Fruit fly (Drosophila melanogaster) whole organism, embryonic: Measurements from ENCODE around the gene mRpS31.

Source experiments
- Ada2b ChIP-seq: fragments of 200-800 bp; sonication (Bioruptor generic); IDR thresholded peaks from 2 replicates; pipeline ENCODE4 v1.3.6; 2022; ENCODE audit warnings: missing biosample characterization, missing genetic modification characterization
- Bdp1 ChIP-seq: fragments of 200-800 bp; sonication (Bioruptor generic); optimal IDR thresholded peaks from 3 replicates; lab custom pipeline; 2016; ENCODE audit warnings: missing biosample characterization, missing genetic modification characterization
- CG1024 ChIP-seq: fragments of 200-800 bp; sonication (Bioruptor generic); IDR thresholded peaks from 2 replicates; pipeline ENCODE4 v1.3.6; 2022; ENCODE audit warnings: missing biosample characterization, missing genetic modification characterization
- CG11093 ChIP-seq: fragments of 200-800 bp; sonication (Bioruptor generic); IDR thresholded peaks from 3 replicates; pipeline ENCODE4 v1.3.6; 2022; ENCODE audit warnings: missing biosample characterization, missing genetic modification characterization
- CG11695 ChIP-seq: fragments of 200-800 bp; sonication (Bioruptor generic); IDR thresholded peaks from 3 replicates; pipeline ENCODE4 v1.3.6; 2022; ENCODE audit warnings: missing biosample characterization, missing genetic modification characterization
- CG12219 ChIP-seq: fragments of 200-800 bp; sonication (Bioruptor generic); optimal IDR thresholded peaks from 3 replicates; lab custom pipeline; 2018; ENCODE audit warnings: missing biosample characterization, mild to moderate bottlenecking, missing genetic modification characterization
- CG12942 ChIP-seq: fragments of 200-800 bp; sonication (Bioruptor generic); optimal IDR thresholded peaks from 3 replicates; lab custom pipeline; 2016; ENCODE audit warnings: missing biosample characterization, missing genetic modification characterization
- CG13624 ChIP-seq: fragments of 200-800 bp; sonication (Bioruptor generic); optimal IDR thresholded peaks from 2 replicates; lab custom pipeline; 2016; ENCODE audit warnings: missing biosample characterization, missing genetic modification characterization
- CG13894 ChIP-seq: fragments of 200-800 bp; sonication (Bioruptor generic); optimal IDR thresholded peaks from 3 replicates; lab custom pipeline; 2018; ENCODE audit warnings: missing biosample characterization, mild to moderate bottlenecking, missing genetic modification characterization, moderate library complexity
- CG1602 ChIP-seq: fragments of 200-800 bp; sonication (Bioruptor generic); optimal IDR thresholded peaks from 3 replicates; lab custom pipeline; 2016; ENCODE audit warnings: missing biosample characterization, missing genetic modification characterization
- CG17359 ChIP-seq: fragments of 200-800 bp; sonication (Bioruptor generic); optimal IDR thresholded peaks from 3 replicates; lab custom pipeline; 2018; ENCODE audit warnings: missing biosample characterization, mild to moderate bottlenecking, missing genetic modification characterization, moderate library complexity
- CG4282 ChIP-seq: fragments of 200-800 bp; sonication (Bioruptor generic); optimal IDR thresholded peaks from 2 replicates; lab custom pipeline; 2016; ENCODE audit warnings: missing biosample characterization, missing genetic modification characterization
- CG4617 ChIP-seq: fragments of 200-800 bp; sonication (Bioruptor generic); optimal IDR thresholded peaks from 3 replicates; lab custom pipeline; 2016; ENCODE audit warnings: missing biosample characterization, missing genetic modification characterization, borderline replicate concordance
- CG4730 ChIP-seq: fragments of 200-800 bp; sonication (Bioruptor generic); IDR thresholded peaks from 2 replicates; pipeline ENCODE4 v1.3.6; 2022; ENCODE audit warnings: missing biosample characterization, missing genetic modification characterization
- CG6683 ChIP-seq: fragments of 200-800 bp; sonication (Bioruptor generic); optimal IDR thresholded peaks from 2 replicates; lab custom pipeline; 2017; ENCODE audit warnings: missing biosample characterization, mild to moderate bottlenecking, missing genetic modification characterization, missing genetic modification reagents
- CG7271 ChIP-seq: fragments of 200-800 bp; sonication (Bioruptor generic); optimal IDR thresholded peaks from 2 replicates; lab custom pipeline; 2018; ENCODE audit warnings: missing biosample characterization, mild to moderate bottlenecking, missing genetic modification characterization, moderate library complexity
- CG8281 ChIP-seq: fragments of 200-800 bp; sonication (Bioruptor generic); optimal IDR thresholded peaks from 2 replicates; lab custom pipeline; 2018; ENCODE audit warnings: missing biosample characterization, mild to moderate bottlenecking, missing genetic modification characterization, moderate library complexity
- CG8765 ChIP-seq: fragments of 200-800 bp; sonication (Bioruptor generic); IDR thresholded peaks from 2 replicates; pipeline ENCODE4 v1.3.6; 2022; ENCODE audit warnings: missing biosample characterization, missing genetic modification characterization
- CG9727 ChIP-seq: fragments of 200-800 bp; sonication (Bioruptor generic); optimal IDR thresholded peaks from 3 replicates; lab custom pipeline; 2017; ENCODE audit warnings: missing biosample characterization, mild to moderate bottlenecking, missing genetic modification characterization
- CG9797 ChIP-seq: fragments of 200-800 bp; sonication (Bioruptor generic); optimal IDR thresholded peaks from 3 replicates; lab custom pipeline; 2018; ENCODE audit warnings: missing biosample characterization, mild to moderate bottlenecking, missing genetic modification characterization
- CTCF ChIP-seq: fragments of 200-800 bp; sonication (Bioruptor generic); optimal IDR thresholded peaks from 2 replicates; lab custom pipeline; 2017; ENCODE audit warnings: missing biosample characterization, mild to moderate bottlenecking, missing genetic modification characterization, moderate library complexity
- CkIIα-i1 ChIP-seq: fragments of 200-800 bp; sonication (Bioruptor generic); IDR thresholded peaks from 2 replicates; pipeline ENCODE4 v1.3.6; 2022; ENCODE audit warnings: missing biosample characterization, missing genetic modification characterization
- D19B ChIP-seq: fragments of 200-800 bp; sonication (Bioruptor generic); optimal IDR thresholded peaks from 2 replicates; lab custom pipeline; 2017; ENCODE audit warnings: missing biosample characterization, mild to moderate bottlenecking, missing genetic modification characterization
- Fer1 ChIP-seq: fragments of 200-800 bp; sonication (Bioruptor generic); optimal IDR thresholded peaks from 2 replicates; lab custom pipeline; 2017; ENCODE audit warnings: missing biosample characterization, mild to moderate bottlenecking, missing genetic modification characterization
- H2.0 ChIP-seq: fragments of 200-800 bp; sonication (Bioruptor generic); IDR thresholded peaks from 2 replicates; pipeline ENCODE4 v1.3.6; 2022; ENCODE audit warnings: missing biosample characterization, missing genetic modification characterization
- HmgZ ChIP-seq: fragments of 200-800 bp; sonication (Bioruptor generic); optimal IDR thresholded peaks from 2 replicates; lab custom pipeline; 2018; ENCODE audit warnings: missing biosample characterization, mild to moderate bottlenecking, missing genetic modification characterization
- MBD-R2 ChIP-seq: fragments of 200-800 bp; sonication (Bioruptor generic); IDR thresholded peaks from 2 replicates; pipeline ENCODE4 v1.3.6; 2022; ENCODE audit warnings: missing biosample characterization, missing genetic modification characterization
- MESR4 ChIP-seq: fragments of 200-800 bp; sonication (Bioruptor generic); optimal IDR thresholded peaks from 2 replicates; lab custom pipeline; 2018; ENCODE audit warnings: missing biosample characterization, mild to moderate bottlenecking, missing genetic modification characterization, moderate library complexity
- Mad ChIP-seq: fragments of 200-800 bp; sonication (Bioruptor generic); optimal IDR thresholded peaks from 2 replicates; lab custom pipeline; 2016; ENCODE audit warnings: missing biosample characterization, missing genetic modification characterization
- Meics ChIP-seq: fragments of 200-800 bp; sonication (Bioruptor generic); optimal IDR thresholded peaks from 2 replicates; lab custom pipeline; 2017; ENCODE audit warnings: missing biosample characterization, mild to moderate bottlenecking, missing genetic modification characterization
- Nf-YA ChIP-seq: fragments of 200-800 bp; sonication (Bioruptor generic); IDR thresholded peaks from 2 replicates; pipeline ENCODE4 v1.3.6; 2022; ENCODE audit warnings: missing biosample characterization, missing genetic modification characterization
- Sox102F ChIP-seq: fragments of 200-800 bp; sonication (Bioruptor generic); optimal IDR thresholded peaks from 2 replicates; lab custom pipeline; 2018; ENCODE audit warnings: missing biosample characterization, mild to moderate bottlenecking, missing genetic modification characterization, moderate library complexity
- ap ChIP-seq: fragments of 200-800 bp; sonication (Bioruptor generic); IDR thresholded peaks from 2 replicates; pipeline ENCODE4 v1.3.6; 2022; ENCODE audit warnings: missing biosample characterization, missing genetic modification characterization
- br ChIP-seq: fragments of >200 bp; optimal IDR thresholded peaks from 2 replicates; lab custom pipeline; 2017
- dmrt11E ChIP-seq: fragments of 200-800 bp; sonication (Bioruptor generic); optimal IDR thresholded peaks from 3 replicates; lab custom pipeline; 2018; ENCODE audit warnings: missing biosample characterization, mild to moderate bottlenecking, missing genetic modification characterization, moderate library complexity
- fd3F ChIP-seq: fragments of 200-800 bp; sonication (Bioruptor generic); optimal IDR thresholded peaks from 2 replicates; lab custom pipeline; 2018; ENCODE audit warnings: missing biosample characterization, mild to moderate bottlenecking, missing genetic modification characterization, moderate library complexity
- fd96Cb ChIP-seq: fragments of 200-800 bp; sonication (Bioruptor generic); optimal IDR thresholded peaks from 2 replicates; lab custom pipeline; 2018; ENCODE audit warnings: missing biosample characterization, mild to moderate bottlenecking, missing genetic modification characterization, moderate library complexity
- grau ChIP-seq: fragments of 200-800 bp; optimal IDR thresholded peaks from 3 replicates; lab custom pipeline; 2019; ENCODE audit warnings: missing biosample characterization, mild to moderate bottlenecking, missing genetic modification characterization, moderate library complexity
- gt ChIP-seq: fragments of 200-800 bp; sonication (Bioruptor generic); IDR thresholded peaks from 2 replicates; pipeline ENCODE4 v1.3.6; 2022; ENCODE audit warnings: missing biosample characterization, missing genetic modification characterization
- jumu ChIP-seq: fragments of 200-800 bp; sonication (Bioruptor generic); optimal IDR thresholded peaks from 3 replicates; lab custom pipeline; 2016; ENCODE audit warnings: missing biosample characterization, missing genetic modification characterization
- klu ChIP-seq: fragments of 200-800 bp; sonication (Bioruptor generic); IDR thresholded peaks from 2 replicates; pipeline ENCODE4 v1.3.6; 2022; ENCODE audit warnings: missing biosample characterization, missing genetic modification characterization
- mirr ChIP-seq: fragments of 200-800 bp; sonication (Bioruptor generic); optimal IDR thresholded peaks from 3 replicates; lab custom pipeline; 2018; ENCODE audit warnings: missing biosample characterization, mild to moderate bottlenecking, missing genetic modification characterization
- nau ChIP-seq: fragments of 200-800 bp; sonication (Bioruptor generic); optimal IDR thresholded peaks from 3 replicates; lab custom pipeline; 2017; ENCODE audit warnings: missing biosample characterization, mild to moderate bottlenecking, missing genetic modification characterization, missing genetic modification reagents
- sisA ChIP-seq: fragments of 200-800 bp; sonication (Bioruptor generic); IDR thresholded peaks from 2 replicates; pipeline ENCODE4 v1.3.6; 2022; ENCODE audit warnings: missing biosample characterization, missing genetic modification characterization
- slou ChIP-seq: fragments of 200-800 bp; sonication (Bioruptor generic); optimal IDR thresholded peaks from 3 replicates; lab custom pipeline; 2016; ENCODE audit warnings: missing biosample characterization, missing genetic modification characterization
- tap ChIP-seq: fragments of 200-800 bp; optimal IDR thresholded peaks from 3 replicates; lab custom pipeline; 2019; ENCODE audit warnings: missing biosample characterization, mild to moderate bottlenecking, missing genetic modification characterization, moderate library complexity
- tio ChIP-seq: fragments of 200-800 bp; sonication (Bioruptor generic); optimal IDR thresholded peaks from 2 replicates; lab custom pipeline; 2017; ENCODE audit warnings: missing biosample characterization, missing genetic modification characterization, inconsistent platforms
- tup ChIP-seq: fragments of 200-800 bp; sonication (Bioruptor generic); optimal IDR thresholded peaks from 2 replicates; lab custom pipeline; 2016; ENCODE audit warnings: missing biosample characterization, mild to moderate bottlenecking, missing genetic modification characterization, moderate library complexity
- vnd ChIP-seq: fragments of 200-800 bp; sonication (Bioruptor generic); IDR thresholded peaks from 3 replicates; pipeline ENCODE4 v1.3.6; 2022; ENCODE audit warnings: missing biosample characterization, missing genetic modification characterization; ENCODE audit not compliant: partially characterized antibody
- wor ChIP-seq: fragments of 200-800 bp; sonication (Bioruptor generic); IDR thresholded peaks from 2 replicates; pipeline ENCODE4 v1.3.6; 2022; ENCODE audit warnings: missing biosample characterization, missing genetic modification characterization
- yki ChIP-seq: fragments of >200 bp; optimal IDR thresholded peaks from 3 replicates; lab custom pipeline; 2018
- zen2 ChIP-seq: fragments of 200-800 bp; sonication (Bioruptor generic); IDR thresholded peaks from 3 replicates; pipeline ENCODE4 v1.3.6; 2022; ENCODE audit warnings: missing biosample characterization, missing genetic modification characterization; ENCODE audit not compliant: partially characterized antibody

Gene mRpS31

dm6 chr3L:16037048-16037477 is 32.1 kb downstream of the mRpS31 start (continued):
- TF ChIP-seq gt, result no peak
- TF ChIP-seq CG4730 (GFP tag; lab: Robert Waterston, UW), result peak; percentile 65; the same call in 1 of the 2 replicates
- TF ChIP-seq tio (GFP tag; lab: Kevin White, UChicago), result peak; percentile 30
- TF ChIP-seq CG12219 (GFP tag; lab: Kevin White, UChicago), result peak; percentile 81
- peak; percentile 74 for TF ChIP-seq CG17359 (tag; lab: Kevin White, UChicago)
- peak; percentile 81 for TF ChIP-seq H2.0 (GFP tag; lab: Robert Waterston, UW)
- peak; percentile 76 for TF ChIP-seq grau
- TF ChIP-seq wor, result 0 out of 2 replicates have a peak, but pooled peaks have one; percentile 37
- peak; percentile 86 for TF ChIP-seq CG13624
- peak; percentile 76 for TF ChIP-seq CG11695 (GFP tag; lab: Robert Waterston, UW)
- TF ChIP-seq Sox102F, result peak; percentile 67
- peak; percentile 84 for TF ChIP-seq CG13894 (tag; lab: Kevin White, UChicago)
- TF ChIP-seq D19B (GFP tag; lab: Kevin White, UChicago), result peak; percentile 45
- TF ChIP-seq CG12942 (GFP tag; lab: Kevin White, UChicago), result peak; percentile 67
- peak; percentile 60 for TF ChIP-seq nau (GFP tag; lab: Kevin White, UChicago)
- TF ChIP-seq tup, result peak; percentile 6
- 0 out of 2 replicates have a peak, but pooled peaks have one; percentile 15 for TF ChIP-seq Nf-YA (GFP tag; lab: Robert Waterston, UW)
- TF ChIP-seq tap, result peak; percentile 71
- peak; percentile 77 for TF ChIP-seq Meics (GFP tag; lab: Kevin White, UChicago)
- TF ChIP-seq Ada2b (GFP tag; lab: Robert Waterston, UW), result peak; percentile 74
- peak; percentile 69 for TF ChIP-seq Mad (GFP tag; lab: Kevin White, UChicago)
- no peak for TF ChIP-seq CkIIα-i1 (GFP tag; lab: Robert Waterston, UW)
- TF ChIP-seq HmgZ (tag; lab: Kevin White, UChicago), result peak; percentile 93
- peak; percentile 42; the same call in 1 of the 3 replicates for TF ChIP-seq vnd (GFP tag; lab: Robert Waterston, UW)
- TF ChIP-seq slou (GFP tag; lab: Kevin White, UChicago), result peak; percentile 67
- peak; percentile 47 for TF ChIP-seq CG9797 (GFP tag; lab: Kevin White, UChicago)
- peak; percentile 38 for TF ChIP-seq yki (lab: Kevin White, UChicago)
- TF ChIP-seq CG8281, result peak; percentile 43
- peak; percentile 50 for TF ChIP-seq CG6683
- TF ChIP-seq MBD-R2 (GFP tag; lab: Robert Waterston, UW), result peak; percentile 75; the same call in 1 of the 2 replicates
- TF ChIP-seq CG9727 (GFP tag; lab: Kevin White, UChicago), result peak; percentile 66
- no peak for TF ChIP-seq CG4617
- TF ChIP-seq CG4282 (GFP tag; lab: Kevin White, UChicago), result peak; percentile 52
- TF ChIP-seq Fer1 (GFP tag; lab: Kevin White, UChicago), result peak; percentile 85
- TF ChIP-seq dmrt11E (tag; lab: Kevin White, UChicago), result peak; percentile 58
- no peak; the same call in 1 of the 2 replicates for TF ChIP-seq klu (GFP tag; lab: Robert Waterston, UW)
- TF ChIP-seq CG1024 (GFP tag; lab: Robert Waterston, UW), result peak; percentile 63; the same call in 1 of the 2 replicates
- peak; percentile 81 for TF ChIP-seq sisA (GFP tag; lab: Robert Waterston, UW)
- no peak for TF ChIP-seq zen2 (GFP tag; lab: Robert Waterston, UW)
- peak; percentile 64 for TF ChIP-seq ap
- TF ChIP-seq mirr, result no peak
- peak; percentile 60 for TF ChIP-seq jumu (GFP tag; lab: Kevin White, UChicago)
- peak; percentile 77 for TF ChIP-seq CTCF
- TF ChIP-seq CG8765, result no peak
- TF ChIP-seq CG11093, result peak; percentile 33; the same call in 1 of the 3 replicates
- no peak for TF ChIP-seq CG7271 (tag; lab: Kevin White, UChicago)
- peak; percentile 54 for TF ChIP-seq fd96Cb (tag; lab: Kevin White, UChicago)
- no peak for TF ChIP-seq br (lab: Kevin White, UChicago)
- peak; percentile 47 for TF ChIP-seq fd3F (GFP tag; lab: Kevin White, UChicago)
- peak; percentile 43 for TF ChIP-seq CG1602 (GFP tag; lab: Kevin White, UChicago)
- TF ChIP-seq Bdp1 (GFP tag; lab: Kevin White, UChicago), result peak; percentile 56
- peak; percentile 45 for TF ChIP-seq MESR4 (GFP tag; lab: Kevin White, UChicago)
